Worm (Caenorhabditis elegans): ENCODE measurements around the gene sid-3.

ce11 chrX:17231348-17231747, 45.2 kb downstream of the sid-3 start, which contains the start of gene T25G12.3:
- TF ChIP-seq set-16 (GFP tag; IDR thresholded peaks at IDR 0.05): no peak
- no peak for TF ChIP-seq pqm-1 (tag; optimal IDR thresholded peaks at IDR 0.05)
- TF ChIP-seq unc-62 (GFP tag; optimal IDR thresholded peaks at IDR 0.05 in 1 of 2): no peak
- no peak for TF ChIP-seq unc-62 (tag; optimal IDR thresholded peaks at IDR 0.05)
- TF ChIP-seq nhr-111 (GFP tag; optimal IDR thresholded peaks at IDR 0.05): no peak
- no peak for TF ChIP-seq unc-39 (tag; optimal IDR thresholded peaks at IDR 0.05)
- TF ChIP-seq tra-1 (GFP tag; IDR thresholded peaks at IDR 0.05): no peak
